Fruit fly (Drosophila melanogaster): ENCODE results near the gene Rbp1.

Rbp1 gene

dm6 chr3R:10788186-10788585, 4.0 kb downstream of the Rbp1 start, which contains the start of the genes Art1 and Mcm5 (continued):
- no peak for TF ChIP-seq Ssrp (tag; optimal IDR thresholded peaks at IDR 0.05)
- TF ChIP-seq CG17568 (GFP tag; optimal IDR thresholded peaks at IDR 0.05), result no peak
- peak; percentile 54 for TF ChIP-seq ind (GFP tag; optimal IDR thresholded peaks at IDR 0.05)
- TF ChIP-seq CG2202 (tag; optimal IDR thresholded peaks at IDR 0.05), result no peak
- no peak for TF ChIP-seq pros (GFP tag; optimal IDR thresholded peaks at IDR 0.05)
- no peak for TF ChIP-seq Fer3 (tag; optimal IDR thresholded peaks at IDR 0.05)
- TF ChIP-seq Jarid2 (GFP tag; optimal IDR thresholded peaks at IDR 0.05), result peak; percentile 21
- TF ChIP-seq dmrt99B (tag; optimal IDR thresholded peaks at IDR 0.05), result no peak
- no peak for TF ChIP-seq caup (GFP tag; optimal IDR thresholded peaks at IDR 0.05; ENCODE audit: severe bottlenecking)
- peak; percentile 74 for TF ChIP-seq E2f1 (GFP tag; IDR thresholded peaks at IDR 0.05)
- peak; percentile 99 for TF ChIP-seq Sin3A (optimal IDR thresholded peaks at IDR 0.05)
- no peak for TF ChIP-seq Nf-YB (GFP tag; optimal IDR thresholded peaks at IDR 0.05)
- TF ChIP-seq pzg (GFP tag; optimal IDR thresholded peaks at IDR 0.05), result peak; percentile 78
- no peak for TF ChIP-seq BtbVII (GFP tag; optimal IDR thresholded peaks at IDR 0.05)
- TF ChIP-seq CG10366 (GFP tag; IDR thresholded peaks at IDR 0.05), result no peak
- TF ChIP-seq CG8924 (tag; optimal IDR thresholded peaks at IDR 0.05), result no peak
- TF ChIP-seq CG3407 (GFP tag; optimal IDR thresholded peaks at IDR 0.05), result no peak
- no peak for TF ChIP-seq gt (GFP tag; IDR thresholded peaks at IDR 0.05)
- no peak for TF ChIP-seq odd (GFP tag; optimal IDR thresholded peaks at IDR 0.05)
- no peak for TF ChIP-seq CG17612 (GFP tag; IDR thresholded peaks at IDR 0.05)
- no peak for TF ChIP-seq gsb (GFP tag; IDR thresholded peaks at IDR 0.05)
- no peak for TF ChIP-seq so (GFP tag; IDR thresholded peaks at IDR 0.05)
- TF ChIP-seq Bteb2 (GFP tag; optimal IDR thresholded peaks at IDR 0.05), result peak; percentile 50
- TF ChIP-seq Oli (tag; optimal IDR thresholded peaks at IDR 0.05), result no peak
- no peak for TF ChIP-seq CG10462 (GFP tag; optimal IDR thresholded peaks at IDR 0.05)
- TF ChIP-seq vvl (GFP tag; IDR thresholded peaks at IDR 0.05), result no peak
- TF ChIP-seq CG11723 (GFP tag; optimal IDR thresholded peaks at IDR 0.05), result no peak
- TF ChIP-seq Hmr (GFP tag; optimal IDR thresholded peaks at IDR 0.05), result no peak
- TF ChIP-seq Dek (tag; optimal IDR thresholded peaks at IDR 0.05), result no peak
- TF ChIP-seq CG6272 (GFP tag; IDR thresholded peaks at IDR 0.05), result no peak
- TF ChIP-seq HLH3B (GFP tag; IDR thresholded peaks at IDR 0.05), result no peak
- TF ChIP-seq CG2120 (GFP tag; optimal IDR thresholded peaks at IDR 0.05), result peak; percentile 68
- peak; percentile 49 for TF ChIP-seq Dad (GFP tag; optimal IDR thresholded peaks at IDR 0.05)
- no peak for TF ChIP-seq CG6683 (GFP tag; optimal IDR thresholded peaks at IDR 0.05)
- no peak for TF ChIP-seq sisA (GFP tag; IDR thresholded peaks at IDR 0.05)
- no peak for TF ChIP-seq slou (GFP tag; optimal IDR thresholded peaks at IDR 0.05)
- peak; percentile 19 for TF ChIP-seq bab2 (GFP tag; optimal IDR thresholded peaks at IDR 0.05)
- TF ChIP-seq CrebB (tag; optimal IDR thresholded peaks at IDR 0.05), result no peak
- TF ChIP-seq CG10959 (GFP tag; IDR thresholded peaks at IDR 0.05), result no peak
- TF ChIP-seq CG4282 (GFP tag; optimal IDR thresholded peaks at IDR 0.05), result no peak
- TF ChIP-seq Asciz (GFP tag; optimal IDR thresholded peaks at IDR 0.05), result no peak
- TF ChIP-seq CG6813 (GFP tag; optimal IDR thresholded peaks at IDR 0.05), result no peak
- TF ChIP-seq crc (GFP tag; optimal IDR thresholded peaks at IDR 0.05), result no peak
- TF ChIP-seq Dref (GFP tag; IDR thresholded peaks at IDR 0.05), result peak; percentile 51
- no peak for TF ChIP-seq eve (GFP tag; optimal IDR thresholded peaks at IDR 0.05)
- TF ChIP-seq Sox100B (GFP tag; optimal IDR thresholded peaks at IDR 0.05), result peak; percentile 8
- peak; percentile 45 for TF ChIP-seq CG9817 (tag; optimal IDR thresholded peaks at IDR 0.05)
- no peak for TF ChIP-seq Hey (tag; optimal IDR thresholded peaks at IDR 0.05)
- TF ChIP-seq al (GFP tag; IDR thresholded peaks at IDR 0.05), result 0 out of 2 replicates have a peak, but pooled peaks have one; percentile 31
- TF ChIP-seq corto (GFP tag; optimal IDR thresholded peaks at IDR 0.05), result no peak
- TF ChIP-seq insv (GFP tag; optimal IDR thresholded peaks at IDR 0.05), result peak in 1 of 2 experiments; percentile 40
- no peak for TF ChIP-seq CG14441 (GFP tag; IDR thresholded peaks at IDR 0.05)
